Fruit fly (Drosophila melanogaster) whole organism, prepupa: ENCODE results near the gene dtn.

Source experiments
- Blimp-1 ChIP-seq: fragments of 200-800 bp; sonication (Bioruptor generic); optimal IDR thresholded peaks from 3 replicates; lab custom pipeline; 2017; ENCODE audit warnings: missing biosample characterization, missing genetic modification characterization, mild to moderate bottlenecking, moderate library complexity, missing genetic modification reagents
- CG10669 ChIP-seq: fragments of 200-800 bp; sonication (Bioruptor generic); optimal IDR thresholded peaks from 3 replicates; lab custom pipeline; 2018; ENCODE audit warnings: missing biosample characterization, mild to moderate bottlenecking, missing genetic modification characterization, moderate library complexity
- CG3032 ChIP-seq: fragments of 200-800 bp; optimal IDR thresholded peaks from 2 replicates; lab custom pipeline; 2019; ENCODE audit warnings: missing biosample characterization, mild to moderate bottlenecking, missing genetic modification characterization, moderate library complexity
- CG6276 ChIP-seq: fragments of 200-800 bp; sonication (Bioruptor generic); optimal IDR thresholded peaks from 2 replicates; lab custom pipeline; 2017; ENCODE audit warnings: missing biosample characterization, mild to moderate bottlenecking, missing genetic modification characterization
- CG8319 ChIP-seq: fragments of 200-800 bp; sonication (Bioruptor generic); optimal IDR thresholded peaks from 3 replicates; lab custom pipeline; 2016; ENCODE audit warnings: missing biosample characterization, missing genetic modification characterization
- Eip75B ChIP-seq: fragments of 200-800 bp; sonication (Bioruptor generic); optimal IDR thresholded peaks from 3 replicates; lab custom pipeline; 2016; ENCODE audit warnings: missing biosample characterization, missing genetic modification characterization
- Eip78C ChIP-seq: fragments of 200-800 bp; sonication (Bioruptor generic); peaks from one replicate; lab custom pipeline; 2016; ENCODE audit warnings: missing biosample characterization, missing genetic modification characterization
- OdsH ChIP-seq: fragments of 200-800 bp; sonication (Bioruptor generic); optimal IDR thresholded peaks from 3 replicates; lab custom pipeline; 2016; ENCODE audit warnings: missing biosample characterization, missing genetic modification characterization
- cyc ChIP-seq: fragments of 200-800 bp; sonication (Bioruptor generic); optimal IDR thresholded peaks from 3 replicates; lab custom pipeline; 2016; ENCODE audit warnings: missing biosample characterization, missing genetic modification characterization
- fd59A ChIP-seq: fragments of 200-800 bp; sonication (Bioruptor generic); optimal IDR thresholded peaks from 2 replicates; lab custom pipeline; 2017; ENCODE audit warnings: missing biosample characterization, mild to moderate bottlenecking, missing genetic modification characterization, missing genetic modification reagents
- fkh ChIP-seq: fragments of 200-800 bp; sonication (Bioruptor generic); optimal IDR thresholded peaks from 3 replicates; lab custom pipeline; 2017; ENCODE audit warnings: missing biosample characterization, mild to moderate bottlenecking, missing genetic modification characterization, moderate library complexity

DNA sequence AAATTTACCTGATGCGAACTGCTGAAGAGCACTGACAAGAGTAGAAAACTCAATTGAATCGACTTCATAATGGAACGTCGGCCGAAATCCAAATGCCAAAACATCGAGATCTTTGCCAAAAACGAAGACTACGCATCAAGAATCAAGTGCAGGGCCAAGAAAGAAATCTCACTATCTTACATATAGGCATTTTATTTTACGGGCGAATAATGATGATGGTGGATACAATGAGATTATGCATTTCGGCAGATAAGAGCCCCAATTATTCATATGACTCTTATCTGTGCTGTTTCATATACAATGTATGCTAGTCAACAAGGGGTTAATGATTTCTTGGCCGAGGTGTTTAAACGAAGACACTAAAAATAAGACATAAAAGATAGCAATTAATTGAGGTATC, 6.2 kb upstream of the dtn start, which contains the start of gene Btnd:
- TF ChIP-seq Eip78C (GFP tag; lab: Kevin White, UChicago) = no peak
- TF ChIP-seq Eip75B (GFP tag; lab: Kevin White, UChicago) = no peak
- TF ChIP-seq CG8319 (GFP tag; lab: Kevin White, UChicago) = no peak
- no peak for TF ChIP-seq Blimp-1 (GFP tag; lab: Kevin White, UChicago)
- no peak for TF ChIP-seq fkh (GFP tag; lab: Kevin White, UChicago)
- no peak for TF ChIP-seq CG3032 (tag; lab: Kevin White, UChicago)
- no peak for TF ChIP-seq OdsH
- no peak for TF ChIP-seq CG10669
- TF ChIP-seq cyc = no peak
- TF ChIP-seq CG6276 (GFP tag; lab: Kevin White, UChicago) = no peak
- TF ChIP-seq fd59A (GFP tag; lab: Kevin White, UChicago) = no peak
